Worm (Caenorhabditis elegans) whole organism, L4/young adult: ENCODE measurements around the gene ZK632.12.

ENCODE experiments used
- W03F9.2 ChIP-seq: fragments of 150-350 bp; optimal IDR thresholded peaks from 2 replicates; lab custom pipeline; 2014; ENCODE audit warnings: missing biosample characterization, missing genetic modification characterization
- dao-5 ChIP-seq: sonication (generic microtip); optimal IDR thresholded peaks from 2 replicates; lab custom pipeline; 2016; ENCODE audit warnings: missing genotype, missing genetic modification characterization, moderate library complexity, missing compliant biosample characterization

ce11 chrIII:9796448-9796847 is 34.2 kb upstream of the ZK632.12 start, which contains the start of gene srxa-10:
- TF ChIP-seq dao-5 (tag; lab: Kevin White, UChicago): no peak
- TF ChIP-seq W03F9.2 (tag; lab: Kevin White, UChicago): no peak
